Worm (Caenorhabditis elegans): ENCODE measurements around the gene let-19.

DNA sequence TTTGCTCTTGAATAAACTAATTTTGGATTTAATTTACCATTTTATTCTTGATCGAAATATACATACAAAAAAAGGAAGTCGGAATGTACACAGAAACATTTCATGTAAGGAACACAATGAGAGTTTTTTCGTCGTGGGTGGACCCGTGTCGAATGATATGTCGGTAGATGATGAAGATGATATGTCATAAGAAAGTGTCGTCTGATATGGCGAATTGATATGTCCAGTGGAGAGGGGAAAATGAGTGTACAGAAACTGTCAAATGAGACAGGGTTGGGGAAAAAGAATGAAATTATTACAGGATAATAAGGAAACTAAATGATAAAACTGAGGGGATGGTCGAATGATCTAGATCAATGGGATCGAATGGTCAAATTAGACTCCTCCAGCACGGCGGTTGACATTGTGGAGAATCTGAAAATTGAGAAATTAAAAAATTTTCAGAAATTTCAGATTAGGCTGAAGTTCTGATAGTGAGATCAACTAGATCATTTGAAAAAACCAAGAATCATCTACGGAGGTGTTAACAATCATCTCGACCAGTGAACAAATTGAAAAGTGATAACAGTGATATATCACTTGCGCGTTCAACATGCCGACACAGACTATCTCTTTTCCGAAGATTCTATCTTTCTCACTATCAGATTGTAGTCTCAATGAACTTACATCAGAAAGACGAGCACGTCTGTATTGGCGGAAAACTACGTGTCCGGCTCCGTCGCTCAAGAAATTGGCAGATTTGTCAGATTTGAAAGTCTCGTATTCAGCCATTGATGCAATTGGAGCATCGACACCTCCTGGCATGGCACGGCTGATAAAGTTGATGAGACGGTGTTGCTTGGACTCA is 49.6 kb downstream of the let-19 start:
- TF ChIP-seq ama-1 (optimal IDR thresholded peaks at IDR 0.05) (peak; percentile 93), nhr-11 (tag; optimal IDR thresholded peaks at IDR 0.05) (no peak), snpc-4 (tag; optimal IDR thresholded peaks at IDR 0.05) (no peak), lin-11 (tag; optimal IDR thresholded peaks at IDR 0.05) (no peak), zag-1 (tag; optimal IDR thresholded peaks at IDR 0.05) (no peak), aly-2 (tag; optimal IDR thresholded peaks at IDR 0.05) (no peak), lin-13 (GFP tag; optimal IDR thresholded peaks at IDR 0.05) (no peak), blmp-1 (tag; optimal IDR thresholded peaks at IDR 0.05; ENCODE audit: insufficient read depth) (peak; percentile 10), nhr-10 (tag; optimal IDR thresholded peaks at IDR 0.05) (no peak), alr-1 (tag; optimal IDR thresholded peaks at IDR 0.05) (no peak)

Data from whole organism, L2 larva.